Worm (Caenorhabditis elegans) whole organism, mixed stage, embryonic: ENCODE data around the gene msp-36.

Experiments
- M03D4.4 ChIP-seq: sonication (generic microtip); optimal IDR thresholded peaks from 2 replicates; lab custom pipeline; 2017; ENCODE audit warnings: mild to moderate bottlenecking, missing genetic modification characterization, missing compliant biosample characterization
- bed-3 ChIP-seq: fragments of 200-800 bp; sonication (Bioruptor generic); optimal IDR thresholded peaks from 3 replicates; lab custom pipeline; 2018; ENCODE audit warnings: mild to moderate bottlenecking, missing genetic modification characterization, moderate library complexity, missing compliant biosample characterization
- blmp-1 ChIP-seq: fragments of 150-350 bp; optimal IDR thresholded peaks from 2 replicates; lab custom pipeline; 2014; ENCODE audit warnings: missing biosample characterization, missing genetic modification characterization
- ceh-43 ChIP-seq: fragments of 200-800 bp; sonication (Bioruptor generic); optimal IDR thresholded peaks from 2 replicates; lab custom pipeline; 2018; ENCODE audit warnings: mild to moderate bottlenecking, missing genetic modification characterization, moderate library complexity, missing compliant biosample characterization
- ceh-83 ChIP-seq: fragments of 200-800 bp; sonication (Bioruptor generic); optimal IDR thresholded peaks from 2 replicates; lab custom pipeline; 2018; ENCODE audit warnings: mild to moderate bottlenecking, missing genetic modification characterization, missing compliant biosample characterization
- ces-1 ChIP-seq: fragments of 150-350 bp; optimal IDR thresholded peaks from 2 replicates; lab custom pipeline; 2014; ENCODE audit warnings: missing biosample characterization, missing genetic modification reagents, missing genetic modification characterization
- cnd-1 ChIP-seq: fragments of 200-800 bp; sonication (Bioruptor generic); optimal IDR thresholded peaks from 2 replicates; lab custom pipeline; 2018; ENCODE audit warnings: mild to moderate bottlenecking, missing genetic modification characterization, missing compliant biosample characterization
- elt-1 ChIP-seq: sonication (generic microtip); optimal IDR thresholded peaks from 2 replicates; lab custom pipeline; 2017; ENCODE audit warnings: missing genetic modification characterization, mild to moderate bottlenecking, missing compliant biosample characterization, antibody characterized with exemption, moderate library complexity, borderline replicate concordance; ENCODE audit not compliant: insufficient read depth
- elt-3 ChIP-seq: fragments of 150-350 bp; optimal IDR thresholded peaks from 2 replicates; lab custom pipeline; 2014; ENCODE audit warnings: missing biosample characterization, missing genetic modification characterization
- flh-1 ChIP-seq: fragments of 200-800 bp; sonication (Bioruptor generic); optimal IDR thresholded peaks from 2 replicates; lab custom pipeline; 2018; ENCODE audit warnings: mild to moderate bottlenecking, missing genetic modification characterization, moderate library complexity, missing compliant biosample characterization
- ham-2 ChIP-seq: fragments of 200-800 bp; sonication (Bioruptor generic); optimal IDR thresholded peaks from 2 replicates; lab custom pipeline; 2018; ENCODE audit warnings: mild to moderate bottlenecking, missing genetic modification characterization, missing compliant biosample characterization
- hlh-1 ChIP-seq: fragments of 150-350 bp; optimal IDR thresholded peaks from 2 replicates; lab custom pipeline; 2014; ENCODE audit warnings: missing biosample characterization, missing genetic modification reagents, missing genetic modification characterization
- lin-32 ChIP-seq: fragments of 200-800 bp; sonication (Bioruptor generic); optimal IDR thresholded peaks from 2 replicates; lab custom pipeline; 2018; ENCODE audit warnings: mild to moderate bottlenecking, missing genetic modification characterization, missing compliant biosample characterization
- lsy-2 ChIP-seq: fragments of 150-350 bp; optimal IDR thresholded peaks from 2 replicates; lab custom pipeline; 2014; ENCODE audit warnings: missing biosample characterization, missing genetic modification characterization
- mep-1 ChIP-seq: fragments of 150-350 bp; optimal IDR thresholded peaks from 2 replicates; lab custom pipeline; 2017; ENCODE audit warnings: missing biosample characterization, missing genetic modification reagents, missing genetic modification characterization, inconsistent platforms
- mls-2 ChIP-seq: sonication (generic microtip); optimal IDR thresholded peaks from 2 replicates; lab custom pipeline; 2016; ENCODE audit warnings: mild to moderate bottlenecking, missing genetic modification characterization, moderate library complexity, missing compliant biosample characterization
- nhr-12 ChIP-seq: fragments of 150-350 bp; optimal IDR thresholded peaks from 2 replicates; lab custom pipeline; 2014; ENCODE audit warnings: missing biosample characterization, missing genetic modification characterization
- nhr-2 ChIP-seq: fragments of 150-350 bp; optimal IDR thresholded peaks from 2 replicates; lab custom pipeline; 2014; ENCODE audit warnings: missing biosample characterization, missing genetic modification characterization
- nhr-237 ChIP-seq: fragments of 150-350 bp; optimal IDR thresholded peaks from 2 replicates; lab custom pipeline; 2014; ENCODE audit warnings: missing biosample characterization, missing genetic modification characterization
- nhr-28 ChIP-seq: fragments of 150-350 bp; optimal IDR thresholded peaks from 2 replicates; lab custom pipeline; 2014; ENCODE audit warnings: missing biosample characterization, missing genetic modification characterization
- pha-4 ChIP-seq: fragments of 150-350 bp; optimal IDR thresholded peaks from 2 replicates; lab custom pipeline; 2018; ENCODE audit warnings: missing biosample characterization, missing genetic modification reagents, missing genetic modification characterization
- sem-2 ChIP-seq: fragments of 200-800 bp; sonication (Bioruptor generic); optimal IDR thresholded peaks from 2 replicates; lab custom pipeline; 2018; ENCODE audit warnings: mild to moderate bottlenecking, missing genetic modification characterization, missing compliant biosample characterization
- snpc-4 ChIP-seq: fragments of 150-350 bp; optimal IDR thresholded peaks from 2 replicates; lab custom pipeline; 2014; ENCODE audit warnings: missing biosample characterization, missing genetic modification characterization
- sptf-1 ChIP-seq: sonication (generic microtip); optimal IDR thresholded peaks from 2 replicates; lab custom pipeline; 2017; ENCODE audit warnings: mild to moderate bottlenecking, missing genetic modification characterization, moderate library complexity, missing compliant biosample characterization
- tbx-8 ChIP-seq: fragments of 200-800 bp; sonication (Bioruptor generic); optimal IDR thresholded peaks from 2 replicates; lab custom pipeline; 2018; ENCODE audit warnings: mild to moderate bottlenecking, missing genetic modification characterization, moderate library complexity, missing compliant biosample characterization
- unc-120 ChIP-seq: sonication (generic microtip); optimal IDR thresholded peaks from 2 replicates; lab custom pipeline; 2017; ENCODE audit warnings: missing genetic modification characterization, missing compliant biosample characterization; ENCODE audit not compliant: poor library complexity, severe bottlenecking
- unc-39 ChIP-seq: fragments of 150-350 bp; optimal IDR thresholded peaks from 2 replicates; lab custom pipeline; 2014; ENCODE audit warnings: missing biosample characterization, missing genetic modification characterization
- unc-62 ChIP-seq: fragments of 150-350 bp; optimal IDR thresholded peaks from 2 replicates; lab custom pipeline; 2014; ENCODE audit warnings: missing biosample characterization, missing genetic modification reagents, missing genetic modification characterization
- zip-8 ChIP-seq: fragments of 150-350 bp; optimal IDR thresholded peaks from 2 replicates; lab custom pipeline; 2014; ENCODE audit warnings: missing biosample characterization, missing genetic modification characterization
- ztf-11 ChIP-seq: fragments of 150-350 bp; optimal IDR thresholded peaks from 2 replicates; lab custom pipeline; 2014; ENCODE audit warnings: missing biosample characterization, missing genetic modification characterization

Gene msp-36

DNA sequence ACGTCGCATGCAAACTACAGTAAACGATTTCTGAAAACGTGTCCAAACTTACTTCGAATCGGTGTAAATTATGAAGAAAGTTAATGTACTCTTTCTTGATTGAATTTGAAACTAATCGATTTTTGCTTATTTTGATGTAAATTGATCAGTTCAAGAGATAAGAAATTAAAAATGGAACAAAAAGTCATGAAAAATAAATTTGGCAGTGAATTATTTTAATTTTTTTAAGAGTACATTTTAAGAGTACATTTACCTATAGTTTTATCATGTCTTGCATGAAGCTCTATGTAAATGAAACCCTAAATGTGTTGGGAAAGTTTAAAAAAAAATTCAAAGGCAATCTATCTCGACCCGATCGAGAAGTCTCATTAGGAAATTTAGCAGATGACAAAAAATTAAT, 39.1 kb upstream of the msp-36 start, which contains the start of gene T04B2.7:
T04B2.7 (minus strand) TSS at position 101 of the 400 bp plus-strand sequence.
- TF ChIP-seq pha-4 (tag; lab: Kevin White, UChicago) (no peak), mls-2 (tag; lab: Kevin White, UChicago) (no peak), lsy-2 (tag; lab: Kevin White, UChicago) (no peak), unc-39 (no peak), unc-120 (tag; lab: Kevin White, UChicago) (no peak), ham-2 (GFP tag; lab: Kevin White, UChicago) (no peak), mep-1 (tag; lab: Kevin White, UChicago) (no peak), flh-1 (GFP tag; lab: Kevin White, UChicago) (no peak)

DNA sequence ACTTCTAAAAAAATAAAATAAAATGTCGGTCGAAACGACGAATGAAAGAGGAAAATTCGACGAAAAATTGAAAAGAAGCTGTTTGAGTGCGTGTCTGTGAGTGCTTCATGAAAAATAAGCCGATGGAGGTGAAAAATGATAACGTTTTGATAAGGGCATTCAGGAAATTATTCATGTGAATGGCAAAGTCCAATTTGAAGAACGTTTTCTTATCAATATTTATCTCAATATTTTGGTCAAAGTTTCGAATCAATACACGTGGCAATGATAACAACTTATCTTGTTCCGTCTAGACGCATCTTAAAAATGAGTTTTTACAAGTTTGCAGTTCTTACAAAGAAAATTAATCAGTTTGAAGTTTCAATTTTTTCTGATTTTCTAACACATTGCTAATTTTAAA, 36.1 kb upstream of the msp-36 start:
- TF ChIP-seq bed-3 (GFP tag; lab: Kevin White, UChicago): no peak
- TF ChIP-seq lin-32: no peak
- TF ChIP-seq cnd-1 (tag; lab: Kevin White, UChicago): no peak
- TF ChIP-seq ces-1 (GFP tag; lab: Kevin White, UChicago): no peak
- TF ChIP-seq flh-1 (GFP tag; lab: Kevin White, UChicago): no peak
- no peak for TF ChIP-seq snpc-4
- TF ChIP-seq nhr-12: no peak
- no peak for TF ChIP-seq tbx-8 (GFP tag; lab: Kevin White, UChicago)
- no peak for TF ChIP-seq zip-8 (tag; lab: Kevin White, UChicago)
- TF ChIP-seq nhr-237 (tag; lab: Kevin White, UChicago): no peak
- no peak for TF ChIP-seq blmp-1
- TF ChIP-seq nhr-2 (tag; lab: Kevin White, UChicago): no peak
- no peak for TF ChIP-seq elt-3 (tag; lab: Kevin White, UChicago)
- no peak for TF ChIP-seq M03D4.4 (tag; lab: Kevin White, UChicago)
- no peak for TF ChIP-seq unc-39
- no peak for TF ChIP-seq unc-120 (tag; lab: Kevin White, UChicago)
- TF ChIP-seq ztf-11 (tag; lab: Kevin White, UChicago): no peak
- TF ChIP-seq nhr-28: no peak
- TF ChIP-seq hlh-1 (tag; lab: Kevin White, UChicago): no peak
- TF ChIP-seq ceh-83 (GFP tag; lab: Kevin White, UChicago): no peak

DNA sequence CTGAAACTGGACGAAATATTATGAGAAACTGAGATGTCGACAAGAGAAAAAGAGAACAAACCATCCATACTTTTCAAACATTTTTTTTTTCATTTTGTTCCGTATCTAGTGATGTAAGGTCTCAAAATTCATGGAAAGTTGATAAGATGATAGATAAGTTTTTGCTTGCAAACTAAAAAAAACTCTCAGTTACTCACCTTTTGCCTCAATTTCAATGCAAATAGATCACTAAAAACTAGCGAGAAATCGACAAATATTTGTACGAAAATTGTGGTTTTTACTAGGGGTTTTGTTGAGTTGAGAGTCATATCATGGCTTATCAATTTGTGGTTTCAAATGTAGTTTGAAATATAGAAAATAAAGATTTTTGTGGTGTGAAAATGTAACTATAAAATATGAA, 34.4 kb upstream of the msp-36 start:
- no peak for TF ChIP-seq unc-39
- TF ChIP-seq snpc-4: no peak
- TF ChIP-seq ceh-43: no peak
- no peak for TF ChIP-seq sem-2 (GFP tag; lab: Kevin White, UChicago)
- TF ChIP-seq nhr-237 (tag; lab: Kevin White, UChicago): no peak
- TF ChIP-seq hlh-1 (tag; lab: Kevin White, UChicago): no peak

- TF ChIP-seq cnd-1 (tag; lab: Kevin White, UChicago) (no peak), ces-1 (GFP tag; lab: Kevin White, UChicago) (peak; percentile 22), lsy-2 (tag; lab: Kevin White, UChicago) (no peak), sptf-1 (tag; lab: Kevin White, UChicago) (no peak), elt-1 (tag; lab: Kevin White, UChicago) (no peak), ztf-11 (tag; lab: Kevin White, UChicago) (no peak)
Measured at ce11 chrIV:10062728-10063127, 32.5 kb upstream of the msp-36 start, which contains the start of gene ipla-7. TSS of gene ipla-7 (minus strand) at chrIV:10062849.

ce11 chrIV:10063941-10064340, 31.3 kb upstream of the msp-36 start:
- TF ChIP-seq ztf-11 (tag; lab: Kevin White, UChicago) (no peak), nhr-2 (tag; lab: Kevin White, UChicago) (no peak), ham-2 (GFP tag; lab: Kevin White, UChicago) (no peak), nhr-28 (no peak), M03D4.4 (tag; lab: Kevin White, UChicago) (no peak)
- TF ChIP-seq, all 35 proteins: peak for 0

DNA sequence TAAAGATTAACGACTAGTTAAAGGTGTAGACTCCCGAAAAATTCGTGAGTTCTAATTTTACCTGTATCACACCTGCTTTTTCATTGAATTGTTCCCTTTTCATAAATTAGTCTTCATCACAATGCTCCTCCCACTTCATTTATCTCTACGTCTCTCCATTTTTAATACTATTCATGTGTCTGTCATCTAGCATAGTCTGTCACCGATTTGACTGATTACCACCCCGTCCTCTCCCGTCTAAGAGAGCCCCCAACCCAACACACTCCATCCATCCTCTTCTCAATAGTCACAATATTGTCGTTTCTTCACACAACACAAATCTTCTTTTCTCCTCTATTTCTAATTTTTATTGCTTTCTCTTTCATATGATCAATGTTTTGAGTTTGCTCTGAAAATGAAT, 30.1 kb upstream of the msp-36 start:
- TF ChIP-seq unc-62: peak; percentile 98
- no peak for TF ChIP-seq nhr-28
